Worm (Caenorhabditis elegans) whole organism, early embryonic: ENCODE data around the gene nstp-8.

Experiments used
- F13C5.2 ChIP-seq: sonication (generic microtip); optimal IDR thresholded peaks from 2 replicates; lab custom pipeline; 2017; ENCODE audit warnings: mild to moderate bottlenecking, missing genetic modification characterization, inconsistent platforms, missing compliant biosample characterization
- ama-1 ChIP-seq: fragments of 150-350 bp; optimal IDR thresholded peaks from 2 replicates; lab custom pipeline; 2014
- pes-1 ChIP-seq: fragments of 200-800 bp; sonication (Bioruptor generic); IDR thresholded peaks from 2 replicates; pipeline ENCODE4 v1.3.6; 2022; ENCODE audit warnings: missing genetic modification reagents, missing genetic modification characterization, missing compliant biosample characterization
- sea-1 ChIP-seq: fragments of 200-800 bp; sonication (Bioruptor generic); conservative IDR thresholded peaks from 2 replicates; pipeline ENCODE4 v1.3.6; 2022; ENCODE audit warnings: missing genetic modification characterization, missing compliant biosample characterization
- tbx-11 ChIP-seq: fragments of 200-800 bp; sonication (Bioruptor generic); IDR thresholded peaks from 2 replicates; pipeline ENCODE4 v1.3.6; 2022; ENCODE audit warnings: missing genetic modification characterization, missing compliant biosample characterization
- tra-4 ChIP-seq: sonication (generic microtip); optimal IDR thresholded peaks from 2 replicates; lab custom pipeline; 2017; ENCODE audit warnings: missing genetic modification characterization, missing compliant biosample characterization

DNA sequence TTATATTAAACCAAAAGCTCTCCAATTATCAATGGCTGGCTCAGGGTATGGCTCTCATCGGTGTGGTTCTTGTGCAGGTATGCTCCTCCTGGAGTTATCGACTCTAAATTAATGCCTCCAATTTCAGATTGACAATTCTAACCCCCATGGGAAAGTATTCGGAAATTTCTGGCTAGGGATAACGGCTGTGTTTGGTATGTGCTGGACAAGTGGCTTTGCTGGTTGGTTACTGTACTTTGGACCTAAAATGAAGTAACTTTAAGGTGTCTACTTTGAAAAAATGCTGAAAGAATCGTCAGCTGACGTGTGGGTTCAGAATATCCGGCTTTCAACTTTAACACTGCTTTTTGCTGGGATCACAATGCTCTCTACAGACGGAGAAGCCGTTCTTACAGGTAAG lies 1.5 kb downstream of the nstp-8 start:
- TF ChIP-seq ama-1 (no peak), pes-1 (GFP tag; lab: Robert Waterston, UW) (no peak), F13C5.2 (tag; lab: Kevin White, UChicago) (no peak), tbx-11 (GFP tag; lab: Robert Waterston, UW) (no peak), tra-4 (tag; lab: Kevin White, UChicago) (no peak), sea-1 (GFP tag; lab: Robert Waterston, UW) (no peak)
